Worm (Caenorhabditis elegans): ENCODE results near the gene Y67D8C.9.

The Y67D8C.9 gene

DNA sequence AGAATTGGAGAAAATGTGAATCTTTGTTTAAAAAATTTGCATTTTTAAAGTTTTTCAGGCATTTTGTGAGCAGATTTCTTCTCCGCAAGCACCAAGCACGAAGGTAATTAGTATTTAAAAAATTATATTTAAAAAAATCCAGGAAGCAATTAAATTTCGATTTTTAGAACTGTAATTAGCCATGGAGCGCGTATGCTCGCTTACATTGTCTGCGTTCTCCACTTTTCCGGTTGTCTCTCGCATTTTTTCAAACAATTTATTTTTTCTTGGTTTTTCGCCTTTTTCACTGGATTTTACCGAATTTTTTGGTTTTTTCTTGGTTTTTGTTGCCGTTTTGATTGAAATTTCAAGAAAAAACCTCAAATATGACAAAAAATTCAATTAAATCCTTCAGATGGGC is 31.4 kb downstream of the Y67D8C.9 start (continued):
- TF ChIP-seq unc-62 (GFP tag; optimal IDR thresholded peaks at IDR 0.05) (no peak), nhr-11 (tag; optimal IDR thresholded peaks at IDR 0.05) (no peak), nhr-47 (tag; optimal IDR thresholded peaks at IDR 0.05) (peak; percentile 4), lin-15B (tag; optimal IDR thresholded peaks at IDR 0.05) (peak; percentile 28), lin-39 (tag; optimal IDR thresholded peaks at IDR 0.05) (no peak), lin-14 (GFP tag; optimal IDR thresholded peaks at IDR 0.05) (no peak), dpl-1 (GFP tag; optimal IDR thresholded peaks at IDR 0.05) (peak; percentile 8 to 44 (median 30)), pag-3 (tag; optimal IDR thresholded peaks at IDR 0.05; ENCODE audit: borderline replicate concordance, insufficient read depth) (no peak), unc-30 (tag; optimal IDR thresholded peaks at IDR 0.05) (no peak), mep-1 (tag; optimal IDR thresholded peaks at IDR 0.05) (peak; percentile 49), blmp-1 (tag; optimal IDR thresholded peaks at IDR 0.05) (peak; percentile 1), ces-1 (GFP tag; optimal IDR thresholded peaks at IDR 0.05) (no peak), grh-1 (GFP tag; IDR thresholded peaks at IDR 0.05) (no peak), nhr-71 (tag; optimal IDR thresholded peaks at IDR 0.05) (peak; percentile 21), zip-4 (GFP tag; optimal IDR thresholded peaks at IDR 0.05) (no peak), fkh-10 (GFP tag; optimal IDR thresholded peaks at IDR 0.05) (no peak), jun-1 (tag; optimal IDR thresholded peaks at IDR 0.05) (no peak), ama-1 (optimal IDR thresholded peaks at IDR 0.05) (no peak), rnt-1 (tag; optimal IDR thresholded peaks at IDR 0.05) (no peak), alr-1 (tag; optimal IDR thresholded peaks at IDR 0.05; ENCODE audit: borderline replicate concordance) (no peak), nhr-237 (tag; optimal IDR thresholded peaks at IDR 0.05) (no peak), ceh-88 (GFP tag; IDR thresholded peaks at IDR 0.05) (no peak), C04F5.9 (tag; optimal IDR thresholded peaks at IDR 0.05) (no peak)

DNA sequence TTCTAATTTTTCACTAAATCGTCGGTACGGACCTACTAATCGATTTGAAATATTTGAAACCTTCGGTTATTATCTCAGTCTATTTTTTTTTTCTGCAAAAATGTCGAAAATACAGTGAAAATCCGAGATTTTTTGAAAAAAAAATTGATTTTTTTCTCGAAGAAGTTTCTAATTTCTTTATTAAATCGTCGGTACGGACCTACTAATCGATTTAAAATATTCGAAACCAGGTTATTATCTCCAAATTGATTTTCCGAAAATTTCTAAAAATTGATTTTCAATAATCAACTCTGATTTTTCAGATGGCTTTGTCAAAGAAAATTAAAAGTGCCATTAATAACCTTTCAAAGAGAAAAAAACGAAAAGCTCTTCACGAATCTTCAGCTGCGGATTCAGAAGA is 33.3 kb downstream of the Y67D8C.9 start, which contains the start of gene ivph-3:
Gene ivph-3, plus strand, starts transcription at position 301 of the 400 bp plus-strand sequence.
- no peak for TF ChIP-seq nhr-85 (tag)
- TF ChIP-seq unc-130 (tag; optimal IDR thresholded peaks at IDR 0.05): no peak
- no peak for TF ChIP-seq sox-4 (tag; optimal IDR thresholded peaks at IDR 0.05)
- no peak for TF ChIP-seq hlh-17 (GFP tag; optimal IDR thresholded peaks at IDR 0.05; ENCODE audit: borderline replicate concordance)
- TF ChIP-seq blmp-1 (tag; optimal IDR thresholded peaks at IDR 0.05): no peak
- TF ChIP-seq mdl-1 (tag; optimal IDR thresholded peaks at IDR 0.05): no peak
- TF ChIP-seq egl-27 (tag; optimal IDR thresholded peaks at IDR 0.05): no peak
- no peak for TF ChIP-seq irx-1 (tag; optimal IDR thresholded peaks at IDR 0.05)
- TF ChIP-seq elt-2 (tag; optimal IDR thresholded peaks at IDR 0.05): no peak
- no peak for TF ChIP-seq ama-1 (optimal IDR thresholded peaks at IDR 0.05)
- TF ChIP-seq C16A3.4 (tag; optimal IDR thresholded peaks at IDR 0.05): no peak
- TF ChIP-seq lin-35 (GFP tag; optimal IDR thresholded peaks at IDR 0.05): no peak
- no peak for TF ChIP-seq grh-1 (GFP tag; IDR thresholded peaks at IDR 0.05)
- no peak for TF ChIP-seq unc-98 (GFP tag; IDR thresholded peaks at IDR 0.05)
- no peak for TF ChIP-seq lsy-2 (tag; optimal IDR thresholded peaks at IDR 0.05)
- no peak for TF ChIP-seq ceh-88 (GFP tag; IDR thresholded peaks at IDR 0.05)
- TF ChIP-seq isw-1 (GFP tag; IDR thresholded peaks at IDR 0.05): no peak
- TF ChIP-seq vab-15 (tag; optimal IDR thresholded peaks at IDR 0.05): no peak
- no peak for TF ChIP-seq skn-1 (tag; optimal IDR thresholded peaks at IDR 0.05)

DNA sequence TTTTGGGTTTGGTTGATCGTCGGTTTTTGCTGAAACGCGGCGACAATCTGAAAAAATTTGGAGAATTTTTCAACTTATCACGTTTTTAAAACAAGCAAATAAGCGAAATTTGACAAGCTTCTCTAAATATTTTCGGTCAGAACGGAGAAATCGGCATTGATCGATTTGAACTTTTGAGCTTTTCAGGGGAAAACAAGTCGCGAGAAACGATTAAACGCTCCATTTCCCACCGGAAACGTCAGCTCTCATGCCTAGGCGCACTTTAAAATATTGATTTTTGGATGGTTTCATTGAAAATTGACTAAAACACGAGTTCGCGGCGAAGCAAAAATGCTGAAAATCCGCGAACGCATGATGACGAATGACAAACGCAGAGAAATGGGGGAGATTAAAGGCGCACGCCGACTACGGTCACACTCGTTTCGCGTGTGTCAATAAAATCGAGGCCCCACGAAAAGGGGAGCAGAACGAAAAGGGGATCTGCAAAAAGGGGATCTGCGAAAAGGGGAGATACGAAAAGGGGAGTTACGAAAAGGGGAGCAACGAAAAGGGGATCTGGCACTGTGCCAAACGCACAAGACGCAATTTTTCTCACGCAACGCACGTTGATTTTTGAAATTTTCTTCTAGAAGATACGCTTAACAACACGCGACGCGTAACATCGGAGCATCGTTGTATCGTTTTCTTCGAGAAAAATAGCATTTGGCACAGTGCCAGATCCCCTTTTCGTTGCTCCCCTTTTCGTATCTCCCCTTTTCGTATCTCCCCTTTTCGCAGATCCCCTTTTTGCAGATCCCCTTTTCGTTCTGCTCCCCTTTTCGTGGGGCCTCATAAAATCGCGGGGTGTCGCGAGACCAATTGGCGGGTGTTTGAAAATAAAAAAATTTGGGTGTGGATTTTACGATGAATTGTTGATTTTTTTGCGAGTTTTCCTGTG is 36.4 kb downstream of the Y67D8C.9 start, which contains the start of gene eel-1:
Gene eel-1, minus strand, starts transcription at position 51 of the 937 bp plus-strand sequence.
- peak; percentile 82 for TF ChIP-seq aly-2 (tag; optimal IDR thresholded peaks at IDR 0.05)
- peak; percentile 41 for TF ChIP-seq unc-130 (tag; optimal IDR thresholded peaks at IDR 0.05)
- TF ChIP-seq fos-1 (tag; optimal IDR thresholded peaks at IDR 0.05): peak; percentile 82
- peak in 1 of 2 experiments; percentile 75 for TF ChIP-seq mdl-1 (tag; optimal IDR thresholded peaks at IDR 0.05)
- peak; percentile 98 for TF ChIP-seq nhr-90 (tag; optimal IDR thresholded peaks at IDR 0.05; ENCODE audit: poor library complexity)
- peak; percentile 83 for TF ChIP-seq ztf-4 (tag; optimal IDR thresholded peaks at IDR 0.05)
- peak; percentile 95 for TF ChIP-seq lin-35 (GFP tag; optimal IDR thresholded peaks at IDR 0.05)
- peak; percentile 59 for TF ChIP-seq lin-39 (tag; optimal IDR thresholded peaks at IDR 0.05)
- TF ChIP-seq sup-37 (GFP tag; optimal IDR thresholded peaks at IDR 0.05): peak; percentile 67
- peak; percentile 98 for TF ChIP-seq nhr-47 (tag; optimal IDR thresholded peaks at IDR 0.05)
- peak; percentile 86 for TF ChIP-seq ceh-63 (GFP tag; optimal IDR thresholded peaks at IDR 0.05)
- TF ChIP-seq dpl-1 (GFP tag; optimal IDR thresholded peaks at IDR 0.05): peak; percentile 91 to 93 (median 91)
- peak; percentile 76 for TF ChIP-seq C16A3.4 (tag; optimal IDR thresholded peaks at IDR 0.05)
- TF ChIP-seq sox-4 (tag; optimal IDR thresholded peaks at IDR 0.05): peak; percentile 94
- TF ChIP-seq ztf-11 (tag; optimal IDR thresholded peaks at IDR 0.05): peak in 1 of 2 experiments; percentile 99
- peak; percentile 94 for TF ChIP-seq lin-14 (GFP tag; optimal IDR thresholded peaks at IDR 0.05)
- TF ChIP-seq mab-9 (GFP tag; IDR thresholded peaks at IDR 0.05): peak; percentile 98
